Worm (Caenorhabditis elegans): Measurements from ENCODE around the gene srh-48.

srh-48 gene

ce11 chrII:9418065-9418567, 38.2 kb downstream of the srh-48 start, which contains the start of the genes M176.4 and M176.16:
M176.4 (plus strand) TSS chrII:9418365.
M176.16 (plus strand) TSS chrII:9418517.
- TF ChIP-seq ztf-4 (tag; optimal IDR thresholded peaks at IDR 0.05), result no peak
- no peak for TF ChIP-seq R02D3.7 (tag; optimal IDR thresholded peaks at IDR 0.05)
- no peak for TF ChIP-seq sma-3 (GFP tag; optimal IDR thresholded peaks at IDR 0.05)
- no peak for TF ChIP-seq peb-1 (tag; optimal IDR thresholded peaks at IDR 0.05)
- TF ChIP-seq aly-2 (tag; optimal IDR thresholded peaks at IDR 0.05), result no peak
- no peak for TF ChIP-seq nhr-12 (tag; optimal IDR thresholded peaks at IDR 0.05)

- no peak for TF ChIP-seq crh-2 (tag; optimal IDR thresholded peaks at IDR 0.05)
- TF ChIP-seq R02D3.7 (tag; optimal IDR thresholded peaks at IDR 0.05), result no peak
- TF ChIP-seq F13H6.1 (tag; optimal IDR thresholded peaks at IDR 0.05), result no peak
- no peak for TF ChIP-seq nhr-11 (tag; optimal IDR thresholded peaks at IDR 0.05)
- no peak for TF ChIP-seq nhr-6 (tag; optimal IDR thresholded peaks at IDR 0.05)
- TF ChIP-seq elt-1 (tag; optimal IDR thresholded peaks at IDR 0.05), result no peak
These were observed 39.1 kb downstream of the srh-48 start for ce11 chrII:9418843-9419532.

ce11 chrII:9421969-9422368, 42.1 kb downstream of the srh-48 start, which contains the start of gene M176.11:
M176.11 (plus strand) TSS chrII:9422269.
- TF ChIP-seq unc-55 (GFP tag; optimal IDR thresholded peaks at IDR 0.05), result no peak
- no peak for TF ChIP-seq nhr-129 (tag; optimal IDR thresholded peaks at IDR 0.05)
- TF ChIP-seq crh-2 (tag; optimal IDR thresholded peaks at IDR 0.05), result no peak
- no peak for TF ChIP-seq blmp-1 (tag; optimal IDR thresholded peaks at IDR 0.05; ENCODE audit: insufficient read depth)
- TF ChIP-seq peb-1 (tag; optimal IDR thresholded peaks at IDR 0.05), result no peak
- TF ChIP-seq ceh-16 (tag; optimal IDR thresholded peaks at IDR 0.05), result no peak
- TF ChIP-seq lin-11 (tag; optimal IDR thresholded peaks at IDR 0.05), result no peak

ce11 chrII:9426076-9426475, 46.2 kb downstream of the srh-48 start, which contains the start of gene M176.10:
M176.10 (minus strand) TSS chrII:9426176.
- no peak for TF ChIP-seq elt-3 (tag; optimal IDR thresholded peaks at IDR 0.05)
- no peak for TF ChIP-seq aly-2 (tag; optimal IDR thresholded peaks at IDR 0.05)
- TF ChIP-seq mbf-1 (tag; optimal IDR thresholded peaks at IDR 0.05), result no peak
- TF ChIP-seq zag-1 (tag; optimal IDR thresholded peaks at IDR 0.05), result no peak
- TF ChIP-seq R02D3.7 (tag; optimal IDR thresholded peaks at IDR 0.05), result no peak
- TF ChIP-seq ztf-4 (tag; optimal IDR thresholded peaks at IDR 0.05), result no peak
- TF ChIP-seq nhr-77 (tag; optimal IDR thresholded peaks at IDR 0.05), result no peak
- TF ChIP-seq nhr-6 (tag; optimal IDR thresholded peaks at IDR 0.05), result no peak
- TF ChIP-seq Y55F3AM.14 (GFP tag; optimal IDR thresholded peaks at IDR 0.05), result no peak

ce11 chrII:9427644-9428043, 47.7 kb downstream of the srh-48 start, which contains the start of gene M176.5:
M176.5 (minus strand) TSS chrII:9427744.
- TF ChIP-seq F13H6.1 (tag; optimal IDR thresholded peaks at IDR 0.05) (peak; percentile 15), ceh-82 (tag; optimal IDR thresholded peaks at IDR 0.05) (no peak)

ce11 chrII:9431119-9431518, 51.2 kb downstream of the srh-48 start:
- TF ChIP-seq nhr-129 (tag; optimal IDR thresholded peaks at IDR 0.05) (no peak), lsy-2 (tag; optimal IDR thresholded peaks at IDR 0.05) (no peak), ceh-82 (tag; optimal IDR thresholded peaks at IDR 0.05) (no peak), snpc-4 (tag; optimal IDR thresholded peaks at IDR 0.05) (no peak), sem-4 (tag; optimal IDR thresholded peaks at IDR 0.05) (no peak), ceh-16 (tag; optimal IDR thresholded peaks at IDR 0.05) (no peak), gmeb-1 (tag; optimal IDR thresholded peaks at IDR 0.05) (no peak), aly-2 (tag; optimal IDR thresholded peaks at IDR 0.05) (no peak), sma-3 (GFP tag; optimal IDR thresholded peaks at IDR 0.05) (no peak), unc-62 (GFP tag; optimal IDR thresholded peaks at IDR 0.05) (no peak), nhr-10 (tag; optimal IDR thresholded peaks at IDR 0.05) (no peak), mdl-1 (tag; optimal IDR thresholded peaks at IDR 0.05) (no peak), fos-1 (tag; optimal IDR thresholded peaks at IDR 0.05) (no peak), nhr-23 (tag; optimal IDR thresholded peaks at IDR 0.05) (no peak), ztf-11 (tag; optimal IDR thresholded peaks at IDR 0.05) (no peak)
